Worm (Caenorhabditis elegans): ENCODE data around the gene ints-5.

DNA sequence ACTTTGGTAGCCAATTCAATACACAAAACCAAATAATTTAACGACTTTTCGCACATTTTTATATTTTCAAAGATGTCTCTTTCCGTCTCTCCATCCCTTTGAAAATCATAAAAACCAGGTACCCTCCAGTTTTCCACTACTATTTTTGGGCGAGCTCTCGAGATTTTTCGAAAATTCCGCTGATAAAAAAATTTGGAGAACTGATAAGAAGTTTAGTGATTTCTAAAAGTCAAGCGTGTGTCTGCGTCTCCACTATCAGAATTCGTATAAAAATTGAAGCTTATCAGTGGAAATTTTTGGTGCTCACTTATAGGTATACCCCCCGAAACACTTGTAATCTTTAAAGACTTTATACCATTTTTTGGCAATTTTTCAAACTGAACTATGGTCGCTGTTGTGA lies 17.3 kb upstream of the ints-5 start, which contains the start of gene hmit-1.1:
- TF ChIP-seq nhr-237 (tag; optimal IDR thresholded peaks at IDR 0.05) (no peak), nhr-28 (tag; optimal IDR thresholded peaks at IDR 0.05) (no peak), snpc-4 (tag; optimal IDR thresholded peaks at IDR 0.05) (no peak), lsy-2 (tag; optimal IDR thresholded peaks at IDR 0.05) (no peak), ztf-11 (tag; optimal IDR thresholded peaks at IDR 0.05) (no peak), M03D4.4 (tag; optimal IDR thresholded peaks at IDR 0.05) (no peak), unc-39 (tag; optimal IDR thresholded peaks at IDR 0.05) (no peak), elt-3 (tag; optimal IDR thresholded peaks at IDR 0.05) (no peak), ces-1 (GFP tag; optimal IDR thresholded peaks at IDR 0.05) (no peak), mep-1 (tag; optimal IDR thresholded peaks at IDR 0.05) (no peak), unc-62 (GFP tag; optimal IDR thresholded peaks at IDR 0.05) (no peak), lin-13 (tag; optimal IDR thresholded peaks at IDR 0.05) (no peak)

Measured in whole organism, mixed stage, embryonic.